Worm (Caenorhabditis elegans): ENCODE results near the gene polq-1.

DNA sequence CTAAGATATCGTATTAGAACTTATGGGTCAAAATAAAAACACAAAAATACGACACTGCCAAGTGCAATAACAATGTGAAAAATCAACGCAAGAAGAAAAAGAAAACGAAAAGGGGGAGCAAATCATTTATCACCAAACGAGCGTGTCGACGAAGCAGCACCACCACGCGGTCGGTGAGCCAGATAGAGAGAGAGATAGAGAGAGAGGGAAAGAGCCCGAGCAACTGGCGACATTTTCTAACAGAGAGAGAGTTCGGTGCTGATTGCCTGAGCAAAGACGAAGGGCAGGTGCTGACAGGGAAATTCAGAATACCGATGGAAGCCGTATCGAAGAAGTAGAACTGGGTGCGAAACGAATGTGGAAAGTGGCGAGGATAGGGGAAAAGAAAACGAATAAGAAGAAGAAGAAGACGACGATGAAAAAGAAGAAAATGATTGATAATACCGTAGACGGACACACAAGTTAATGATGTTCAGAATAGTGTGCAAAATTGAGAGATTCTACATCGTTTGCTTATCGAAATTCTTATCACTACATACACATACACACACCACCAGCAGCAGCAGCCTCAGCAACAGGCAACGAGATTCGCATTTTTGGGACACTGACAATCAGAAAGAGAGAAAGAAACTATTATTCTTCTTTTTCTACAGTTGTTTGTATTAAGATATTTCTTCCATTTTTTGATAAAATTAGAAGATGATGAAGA, 32.4 kb upstream of the polq-1 start:
- TF ChIP-seq sma-3 (GFP tag; optimal IDR thresholded peaks at IDR 0.05) (peak; percentile 39), sem-4 (tag; optimal IDR thresholded peaks at IDR 0.05) (no peak), nhr-11 (tag; optimal IDR thresholded peaks at IDR 0.05) (no peak), nhr-12 (tag; optimal IDR thresholded peaks at IDR 0.05) (no peak), alr-1 (tag; optimal IDR thresholded peaks at IDR 0.05) (no peak), ZK546.5 (tag; optimal IDR thresholded peaks at IDR 0.05) (no peak), R02D3.7 (tag; optimal IDR thresholded peaks at IDR 0.05) (no peak), Y55F3AM.14 (GFP tag; optimal IDR thresholded peaks at IDR 0.05) (no peak), F13H6.1 (tag; optimal IDR thresholded peaks at IDR 0.05) (peak; percentile 23), snpc-4 (tag; optimal IDR thresholded peaks at IDR 0.05) (no peak), blmp-1 (tag; optimal IDR thresholded peaks at IDR 0.05; ENCODE audit: insufficient read depth) (peak; percentile 37)
